Worm (Caenorhabditis elegans) whole organism, L1 larva: ENCODE measurements around the gene T11G6.5.

ENCODE experiments used
- Y116A8C.19 ChIP-seq: sonication (generic microtip); optimal IDR thresholded peaks from 2 replicates; lab custom pipeline; 2016; ENCODE audit warnings: missing compliant biosample characterization, missing genetic modification characterization, borderline replicate concordance
- aly-2 ChIP-seq: fragments of 150-350 bp; optimal IDR thresholded peaks from 2 replicates; lab custom pipeline; 2014; ENCODE audit warnings: missing biosample characterization, missing genetic modification characterization
- blmp-1 ChIP-seq: fragments of 150-350 bp; optimal IDR thresholded peaks from 2 replicates; lab custom pipeline; 2014; ENCODE audit warnings: missing biosample characterization, missing genetic modification characterization
- ceh-8 ChIP-seq: fragments of 200-800 bp; sonication (Bioruptor generic); optimal IDR thresholded peaks from 2 replicates; lab custom pipeline; 2018; ENCODE audit warnings: mild to moderate bottlenecking, missing genetic modification characterization, moderate library complexity, missing compliant biosample characterization
- ceh-82 ChIP-seq, 3 experiments: fragments of 150-350 bp in 1 of 3; sonication (generic microtip) in 2 of 3; optimal IDR thresholded peaks; 2 replicates each; lab custom pipeline; 2014 to 2017; ENCODE audit warnings: missing biosample characterization in 3 of 3, missing genetic modification characterization in 3 of 3
- ceh-88 ChIP-seq: fragments of 200-800 bp; sonication (Bioruptor generic); IDR thresholded peaks from 2 replicates; pipeline ENCODE4 v1.3.6; 2022; ENCODE audit warnings: missing genetic modification characterization, missing compliant biosample characterization
- ces-1 ChIP-seq: fragments of 150-350 bp; optimal IDR thresholded peaks from 2 replicates; lab custom pipeline; 2014; ENCODE audit warnings: missing biosample characterization, missing genetic modification reagents, missing genetic modification characterization
- dpl-1 ChIP-seq, 3 experiments: fragments of 150-350 bp in 2 of 3; sonication (generic microtip) in 1 of 3; optimal IDR thresholded peaks; 2 replicates each; lab custom pipeline; 2014 to 2017; ENCODE audit warnings: missing biosample characterization in 3 of 3, missing genetic modification characterization in 3 of 3, missing genetic modification reagents in 3 of 3
- efl-3 ChIP-seq: fragments of 200-800 bp; sonication (Bioruptor generic); optimal IDR thresholded peaks from 2 replicates; lab custom pipeline; 2018; ENCODE audit warnings: mild to moderate bottlenecking, missing genetic modification characterization, missing compliant biosample characterization
- egl-13 ChIP-seq: sonication (generic microtip); optimal IDR thresholded peaks from 2 replicates; lab custom pipeline; 2016; ENCODE audit warnings: missing genotype, missing genetic modification reagents, missing genetic modification characterization, missing compliant biosample characterization
- egl-27 ChIP-seq, 2 experiments: fragments of 150-350 bp in 1 of 2; sonication (generic microtip); optimal IDR thresholded peaks; 3 replicates each; lab custom pipeline; 2017 to 2018; ENCODE audit warnings: missing biosample characterization in 2 of 2, missing genetic modification characterization in 2 of 2, missing genetic modification reagents in 2 of 2
- ets-5 ChIP-seq: fragments of 200-800 bp; sonication (Bioruptor generic); IDR thresholded peaks from 2 replicates; pipeline ENCODE4 v1.3.6; 2022; ENCODE audit warnings: missing genetic modification characterization, missing compliant biosample characterization
- fkh-4 ChIP-seq: sonication (generic microtip); optimal IDR thresholded peaks from 2 replicates; lab custom pipeline; 2016; ENCODE audit warnings: missing compliant biosample characterization, missing genetic modification characterization, borderline replicate concordance
- fos-1 ChIP-seq: fragments of 150-350 bp; optimal IDR thresholded peaks from 2 replicates; lab custom pipeline; 2014; ENCODE audit warnings: missing biosample characterization, missing genetic modification characterization
- isw-1 ChIP-seq: fragments of 200-800 bp; sonication (Bioruptor generic); IDR thresholded peaks from 2 replicates; pipeline ENCODE4 v1.3.6; 2022; ENCODE audit warnings: missing genetic modification characterization, missing compliant biosample characterization
- lin-13 ChIP-seq: fragments of 150-350 bp; optimal IDR thresholded peaks from 2 replicates; lab custom pipeline; 2014; ENCODE audit warnings: missing biosample characterization, missing genetic modification reagents, missing genetic modification characterization
- lin-14 ChIP-seq: fragments of 200-800 bp; sonication (Bioruptor generic); optimal IDR thresholded peaks from 2 replicates; lab custom pipeline; 2018; ENCODE audit warnings: mild to moderate bottlenecking, missing genetic modification characterization, moderate library complexity, missing compliant biosample characterization
- lin-15B ChIP-seq: fragments of 150-350 bp; sonication (generic microtip); optimal IDR thresholded peaks from 3 replicates; lab custom pipeline; 2014; ENCODE audit warnings: missing biosample characterization, missing genetic modification characterization
- lin-39 ChIP-seq: fragments of 150-350 bp; optimal IDR thresholded peaks from 2 replicates; lab custom pipeline; 2014; ENCODE audit warnings: missing biosample characterization, missing genetic modification reagents, missing genetic modification characterization
- lir-3 ChIP-seq: sonication (generic microtip); optimal IDR thresholded peaks from 2 replicates; lab custom pipeline; 2016; ENCODE audit warnings: mild to moderate bottlenecking, missing genetic modification characterization, moderate library complexity, missing compliant biosample characterization; ENCODE audit not compliant: poor library complexity
- mab-9 ChIP-seq: fragments of 200-800 bp; sonication (Bioruptor generic); IDR thresholded peaks from 2 replicates; pipeline ENCODE4 v1.3.6; 2022; ENCODE audit warnings: missing genetic modification reagents, missing genetic modification characterization, missing compliant biosample characterization
- mdl-1 ChIP-seq, 2 experiments: fragments of 150-350 bp; optimal IDR thresholded peaks; 2 replicates each; lab custom pipeline; 2014 to 2017; ENCODE audit warnings: missing biosample characterization in 2 of 2, missing genetic modification characterization in 2 of 2, inconsistent platforms in 1 of 2
- nhr-11 ChIP-seq: fragments of 150-350 bp; optimal IDR thresholded peaks from 2 replicates; lab custom pipeline; 2014; ENCODE audit warnings: missing biosample characterization, missing genetic modification characterization
- nhr-19 ChIP-seq: fragments of 200-800 bp; sonication (Bioruptor generic); conservative IDR thresholded peaks from 2 replicates; pipeline ENCODE4 v1.3.6; 2022; ENCODE audit warnings: missing genetic modification characterization, missing compliant biosample characterization
- nhr-47 ChIP-seq: sonication (generic microtip); optimal IDR thresholded peaks from 2 replicates; lab custom pipeline; 2016; ENCODE audit warnings: mild to moderate bottlenecking, missing genetic modification characterization, moderate library complexity, missing compliant biosample characterization
- nhr-71 ChIP-seq: sonication (generic microtip); optimal IDR thresholded peaks from 2 replicates; lab custom pipeline; 2016; ENCODE audit warnings: mild to moderate bottlenecking, missing genetic modification characterization, moderate library complexity, missing compliant biosample characterization
- nhr-76 ChIP-seq: sonication (generic microtip); optimal IDR thresholded peaks from 2 replicates; lab custom pipeline; 2017; ENCODE audit warnings: missing biosample characterization, missing genetic modification characterization
- pag-3 ChIP-seq: sonication (generic microtip); optimal IDR thresholded peaks from 2 replicates; lab custom pipeline; 2017; ENCODE audit warnings: missing genetic modification characterization, mild to moderate bottlenecking, missing compliant biosample characterization, antibody characterized with exemption, borderline replicate concordance; ENCODE audit not compliant: insufficient read depth
- pqm-1 ChIP-seq: sonication (generic microtip); optimal IDR thresholded peaks from 3 replicates; lab custom pipeline; 2017; ENCODE audit warnings: missing biosample characterization, missing genetic modification characterization
- rnt-1 ChIP-seq: sonication (generic microtip); optimal IDR thresholded peaks from 2 replicates; lab custom pipeline; 2016; ENCODE audit warnings: mild to moderate bottlenecking, missing genetic modification characterization, moderate library complexity, missing compliant biosample characterization
- skn-1 ChIP-seq: fragments of 150-350 bp; optimal IDR thresholded peaks from 2 replicates; lab custom pipeline; 2014; ENCODE audit warnings: missing biosample characterization, missing genetic modification characterization
- snpc-4 ChIP-seq: fragments of 150-350 bp; optimal IDR thresholded peaks from 2 replicates; lab custom pipeline; 2014; ENCODE audit warnings: missing biosample characterization, missing genetic modification characterization
- snu-23 ChIP-seq: sonication (generic microtip); optimal IDR thresholded peaks from 2 replicates; lab custom pipeline; 2016; ENCODE audit warnings: missing genetic modification characterization, missing compliant biosample characterization
- sup-37 ChIP-seq: fragments of 200-800 bp; sonication (Bioruptor generic); optimal IDR thresholded peaks from 2 replicates; lab custom pipeline; 2018; ENCODE audit warnings: mild to moderate bottlenecking, missing genetic modification characterization, missing compliant biosample characterization
- swsn-7 ChIP-seq: sonication (generic microtip); optimal IDR thresholded peaks from 2 replicates; lab custom pipeline; 2016; ENCODE audit warnings: missing genetic modification characterization, missing compliant biosample characterization
- tbx-2 ChIP-seq: sonication (generic microtip); optimal IDR thresholded peaks from 2 replicates; lab custom pipeline; 2016; ENCODE audit warnings: missing genetic modification characterization, missing compliant biosample characterization
- tlp-1 ChIP-seq: fragments of 150-350 bp; optimal IDR thresholded peaks from 2 replicates; lab custom pipeline; 2014; ENCODE audit warnings: missing biosample characterization, missing genetic modification characterization
- unc-130 ChIP-seq: fragments of 150-350 bp; optimal IDR thresholded peaks from 2 replicates; lab custom pipeline; 2017; ENCODE audit warnings: missing biosample characterization, missing genetic modification characterization, inconsistent platforms
- unc-30 ChIP-seq: sonication (generic microtip); optimal IDR thresholded peaks from 2 replicates; lab custom pipeline; 2017; ENCODE audit warnings: missing biosample characterization, missing genetic modification characterization
- unc-62 ChIP-seq: fragments of 150-350 bp; optimal IDR thresholded peaks from 2 replicates; lab custom pipeline; 2014; ENCODE audit warnings: missing biosample characterization, missing genetic modification reagents, missing genetic modification characterization
- unc-98 ChIP-seq: fragments of 200-800 bp; sonication (Bioruptor generic); IDR thresholded peaks from 2 replicates; pipeline ENCODE4 v1.3.6; 2022; ENCODE audit warnings: missing genetic modification characterization, missing compliant biosample characterization
- vab-15 ChIP-seq: sonication (generic microtip); optimal IDR thresholded peaks from 2 replicates; lab custom pipeline; 2017; ENCODE audit warnings: missing genotype, mild to moderate bottlenecking, missing genetic modification characterization, missing compliant biosample characterization
- xbp-1 ChIP-seq: sonication (generic microtip); optimal IDR thresholded peaks from 2 replicates; lab custom pipeline; 2016; ENCODE audit warnings: missing genetic modification characterization, missing compliant biosample characterization
- ztf-11 ChIP-seq, 2 experiments: sonication (generic microtip); optimal IDR thresholded peaks; 2 replicates each; lab custom pipeline; 2016 to 2017; ENCODE audit warnings: missing genetic modification characterization in 2 of 2, missing biosample characterization in 1 of 2, missing compliant biosample characterization in 1 of 2

Gene T11G6.5

DNA sequence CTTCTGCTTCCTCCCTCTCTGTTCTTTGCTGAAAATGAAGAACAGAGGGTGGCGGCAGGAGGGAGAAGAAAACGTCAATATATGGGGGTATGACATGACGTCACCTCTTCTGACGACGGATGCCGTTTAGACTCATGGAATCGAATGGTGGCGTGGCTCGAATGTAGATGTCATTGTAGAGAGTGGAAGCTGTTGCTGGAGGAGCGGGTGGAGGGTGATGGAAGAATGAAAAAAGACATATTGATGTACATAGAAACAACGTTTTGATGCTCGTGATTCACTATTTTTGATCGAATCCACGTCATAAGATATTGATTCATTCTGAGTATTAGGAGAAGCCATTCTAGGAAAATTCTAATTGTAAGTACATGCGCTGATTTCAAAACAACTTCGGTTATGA lies 23.5 kb downstream of the T11G6.5 start (continued):
- no peak for TF ChIP-seq egl-27 (tag; optimal IDR thresholded peaks at IDR 0.05; lab: Kevin White, UChicago)
- no peak for TF ChIP-seq snpc-4 (tag; lab: Kevin White, UChicago)
- no peak for TF ChIP-seq skn-1 (tag; lab: Kevin White, UChicago)
- TF ChIP-seq isw-1: no peak
- TF ChIP-seq dpl-1 (GFP tag; optimal IDR thresholded peaks at IDR 0.05; lab: Kevin White, UChicago): no peak
- no peak for TF ChIP-seq unc-62 (GFP tag; lab: Kevin White, UChicago)
- no peak for TF ChIP-seq nhr-76 (tag; lab: Kevin White, UChicago)
- TF ChIP-seq ceh-88 (GFP tag; lab: Robert Waterston, UW): no peak
- TF ChIP-seq egl-13 (tag; lab: Kevin White, UChicago): peak; percentile 8
- TF ChIP-seq tlp-1 (tag; lab: Kevin White, UChicago): no peak
- no peak for TF ChIP-seq lin-39 (tag; lab: Kevin White, UChicago)
- no peak for TF ChIP-seq lir-3
- TF ChIP-seq nhr-71 (tag; lab: Kevin White, UChicago): peak; percentile 57
- no peak for TF ChIP-seq pqm-1 (tag; lab: Kevin White, UChicago)

DNA sequence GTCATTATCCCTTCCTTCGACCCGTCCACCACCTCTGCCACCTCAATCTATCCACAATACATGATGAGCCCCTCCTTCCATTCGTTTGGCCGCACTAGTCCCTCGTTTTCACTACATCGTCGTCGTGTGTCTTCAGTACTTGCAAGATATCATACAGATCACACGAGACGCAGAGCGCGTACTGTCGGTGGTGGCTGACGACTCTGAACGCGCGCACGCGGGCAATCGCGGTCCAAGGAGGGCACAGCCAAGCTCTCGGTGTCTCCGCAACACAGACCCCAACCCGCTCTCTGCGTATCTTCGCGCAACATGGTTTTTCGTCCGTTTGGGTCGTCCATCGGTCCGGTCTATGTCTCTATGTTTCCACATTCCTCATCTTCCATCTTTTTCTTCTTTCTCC lies 25.5 kb downstream of the T11G6.5 start:
- no peak for TF ChIP-seq nhr-19 (GFP tag; lab: Robert Waterston, UW)
- peak in 1 of 2 experiments; percentile 38 for TF ChIP-seq mdl-1 (tag; optimal IDR thresholded peaks at IDR 0.05; lab: Kevin White, UChicago)
- TF ChIP-seq ces-1: no peak
- no peak for TF ChIP-seq Y116A8C.19
- TF ChIP-seq lin-14 (GFP tag; lab: Kevin White, UChicago): peak; percentile 36
- no peak for TF ChIP-seq ets-5
- no peak for TF ChIP-seq lin-13 (GFP tag; lab: Kevin White, UChicago)
- TF ChIP-seq nhr-47 (tag; lab: Kevin White, UChicago): peak; percentile 4
- TF ChIP-seq ceh-8: no peak
- TF ChIP-seq xbp-1 (tag; lab: Kevin White, UChicago): no peak
- TF ChIP-seq blmp-1 (tag; lab: Kevin White, UChicago): peak; percentile 79
- TF ChIP-seq tbx-2 (tag; lab: Kevin White, UChicago): no peak
- peak in 2 of 3 experiments; percentile 3 to 22 for TF ChIP-seq ceh-82 (tag; optimal IDR thresholded peaks at IDR 0.05; lab: Kevin White, UChicago)
- TF ChIP-seq unc-130 (tag; lab: Kevin White, UChicago): no peak
- peak; percentile 19 for TF ChIP-seq rnt-1 (tag; lab: Kevin White, UChicago)
- TF ChIP-seq aly-2 (tag; lab: Kevin White, UChicago): no peak
- no peak for TF ChIP-seq sup-37 (GFP tag; lab: Kevin White, UChicago)
- TF ChIP-seq nhr-11 (tag; lab: Kevin White, UChicago): no peak
- peak; percentile 14 for TF ChIP-seq snu-23 (GFP tag; lab: Kevin White, UChicago)
- TF ChIP-seq mab-9 (GFP tag; lab: Robert Waterston, UW): no peak
- TF ChIP-seq nhr-76 (tag; lab: Kevin White, UChicago): no peak
- TF ChIP-seq ztf-11 (tag; optimal IDR thresholded peaks at IDR 0.05; lab: Kevin White, UChicago): no peak
- no peak for TF ChIP-seq fos-1
- TF ChIP-seq efl-3 (GFP tag; lab: Kevin White, UChicago): no peak
- TF ChIP-seq unc-30: no peak
- TF ChIP-seq fkh-4: no peak
- TF ChIP-seq nhr-71 (tag; lab: Kevin White, UChicago): peak; percentile 8
- no peak for TF ChIP-seq unc-98 (GFP tag; lab: Robert Waterston, UW)
- TF ChIP-seq vab-15 (tag; lab: Kevin White, UChicago): no peak
- TF ChIP-seq pag-3 (tag; lab: Kevin White, UChicago): no peak
- TF ChIP-seq swsn-7 (tag; lab: Kevin White, UChicago): peak; percentile 8
- TF ChIP-seq skn-1 (tag; lab: Kevin White, UChicago): peak; percentile 3
- no peak for TF ChIP-seq lin-15B (tag; lab: Kevin White, UChicago)
